Worm (Caenorhabditis elegans) whole organism, late embryonic: ENCODE data around the gene C44B7.5.

Experiments used
- C08G9.2 ChIP-seq: sonication (generic microtip); optimal IDR thresholded peaks from 2 replicates; lab custom pipeline; 2016; ENCODE audit warnings: mild to moderate bottlenecking, missing genetic modification characterization, moderate library complexity, missing compliant biosample characterization
- C38D4.7 ChIP-seq: fragments of 200-800 bp; sonication (Bioruptor generic); optimal IDR thresholded peaks from 2 replicates; lab custom pipeline; 2018; ENCODE audit warnings: mild to moderate bottlenecking, missing genetic modification characterization, moderate library complexity, missing compliant biosample characterization
- Y22D7AL.16 ChIP-seq: sonication (generic microtip); optimal IDR thresholded peaks from 2 replicates; lab custom pipeline; 2016; ENCODE audit warnings: missing genetic modification characterization, missing compliant biosample characterization
- ama-1 ChIP-seq: fragments of 150-350 bp; optimal IDR thresholded peaks from 2 replicates; lab custom pipeline; 2014
- ceh-14 ChIP-seq: sonication (generic microtip); optimal IDR thresholded peaks from 2 replicates; lab custom pipeline; 2016; ENCODE audit warnings: missing genotype, missing genetic modification characterization, missing compliant biosample characterization
- ceh-18 ChIP-seq: sonication (generic microtip); optimal IDR thresholded peaks from 2 replicates; lab custom pipeline; 2016; ENCODE audit warnings: missing genetic modification characterization, missing compliant biosample characterization
- ceh-19 ChIP-seq: fragments of 200-800 bp; sonication (Bioruptor generic); optimal IDR thresholded peaks from 2 replicates; lab custom pipeline; 2018; ENCODE audit warnings: mild to moderate bottlenecking, missing genetic modification characterization, missing compliant biosample characterization
- ceh-2 ChIP-seq: sonication (generic microtip); optimal IDR thresholded peaks from 2 replicates; lab custom pipeline; 2016; ENCODE audit warnings: missing genotype, missing genetic modification characterization, missing compliant biosample characterization
- ceh-22 ChIP-seq: sonication (generic microtip); optimal IDR thresholded peaks from 2 replicates; lab custom pipeline; 2017; ENCODE audit warnings: missing biosample characterization, missing genetic modification characterization
- ceh-24 ChIP-seq: sonication (generic microtip); optimal IDR thresholded peaks from 2 replicates; lab custom pipeline; 2016; ENCODE audit warnings: mild to moderate bottlenecking, missing genetic modification characterization, missing compliant biosample characterization
- ceh-31 ChIP-seq: sonication (generic microtip); optimal IDR thresholded peaks from 2 replicates; lab custom pipeline; 2016; ENCODE audit warnings: missing genetic modification characterization, missing compliant biosample characterization
- ceh-45 ChIP-seq: fragments of 200-800 bp; sonication (Bioruptor generic); IDR thresholded peaks from 2 replicates; pipeline ENCODE4 v1.3.6; 2022; ENCODE audit warnings: missing genetic modification reagents, missing genetic modification characterization, missing compliant biosample characterization
- ceh-48 ChIP-seq: sonication (generic microtip); optimal IDR thresholded peaks from 2 replicates; lab custom pipeline; 2016; ENCODE audit warnings: missing genetic modification characterization, inconsistent platforms, missing compliant biosample characterization
- ceh-6 ChIP-seq: fragments of 200-800 bp; sonication (Bioruptor generic); optimal IDR thresholded peaks from 2 replicates; lab custom pipeline; 2018; ENCODE audit warnings: mild to moderate bottlenecking, missing genetic modification characterization, missing compliant biosample characterization
- ceh-9 ChIP-seq: sonication (generic microtip); optimal IDR thresholded peaks from 2 replicates; lab custom pipeline; 2016; ENCODE audit warnings: mild to moderate bottlenecking, missing genetic modification characterization, inconsistent platforms, missing compliant biosample characterization
- che-1 ChIP-seq: sonication (generic microtip); optimal IDR thresholded peaks from 2 replicates; lab custom pipeline; 2016; ENCODE audit warnings: mild to moderate bottlenecking, missing genetic modification characterization, missing compliant biosample characterization
- dve-1 ChIP-seq: sonication (generic microtip); optimal IDR thresholded peaks from 2 replicates; lab custom pipeline; 2017; ENCODE audit warnings: antibody characterized with exemption, mild to moderate bottlenecking, missing genetic modification characterization, missing compliant biosample characterization
- elt-2 ChIP-seq: sonication (generic microtip); optimal IDR thresholded peaks from 2 replicates; lab custom pipeline; 2016; ENCODE audit warnings: missing genetic modification reagents, missing genetic modification characterization, missing compliant biosample characterization
- ets-4 ChIP-seq: sonication (generic microtip); optimal IDR thresholded peaks from 2 replicates; lab custom pipeline; 2016; ENCODE audit warnings: missing genetic modification characterization, missing compliant biosample characterization
- fkh-10 ChIP-seq: fragments of 150-350 bp; optimal IDR thresholded peaks from 2 replicates; lab custom pipeline; 2014; ENCODE audit warnings: missing biosample characterization, missing genetic modification reagents, missing genetic modification characterization
- gmeb-2 ChIP-seq: sonication (generic microtip); optimal IDR thresholded peaks from 2 replicates; lab custom pipeline; 2016; ENCODE audit warnings: missing genetic modification characterization, inconsistent platforms, missing compliant biosample characterization
- hlh-13 ChIP-seq: fragments of 200-800 bp; sonication (Bioruptor generic); optimal IDR thresholded peaks from 2 replicates; lab custom pipeline; 2018; ENCODE audit warnings: mild to moderate bottlenecking, missing genetic modification characterization, missing compliant biosample characterization
- hlh-15 ChIP-seq: sonication (generic microtip); optimal IDR thresholded peaks from 2 replicates; lab custom pipeline; 2016; ENCODE audit warnings: missing genetic modification characterization, missing compliant biosample characterization
- hlh-6 ChIP-seq: sonication (generic microtip); optimal IDR thresholded peaks from 2 replicates; lab custom pipeline; 2016; ENCODE audit warnings: missing genotype, missing genetic modification characterization, missing compliant biosample characterization
- hlh-8 ChIP-seq: sonication (generic microtip); optimal IDR thresholded peaks from 2 replicates; lab custom pipeline; 2016; ENCODE audit warnings: missing genotype, missing genetic modification characterization, missing compliant biosample characterization
- lim-6 ChIP-seq: sonication (generic microtip); optimal IDR thresholded peaks from 2 replicates; lab custom pipeline; 2016; ENCODE audit warnings: missing genetic modification characterization, missing compliant biosample characterization
- madf-2 ChIP-seq: sonication (generic microtip); optimal IDR thresholded peaks from 2 replicates; lab custom pipeline; 2017; ENCODE audit warnings: missing genetic modification characterization, missing compliant biosample characterization
- nfya-1 ChIP-seq: sonication (generic microtip); optimal IDR thresholded peaks from 2 replicates; lab custom pipeline; 2017; ENCODE audit warnings: missing genetic modification characterization, mild to moderate bottlenecking, missing compliant biosample characterization, antibody characterized with exemption, moderate library complexity
- nhr-232 ChIP-seq: sonication (generic microtip); optimal IDR thresholded peaks from 2 replicates; lab custom pipeline; 2016; ENCODE audit warnings: missing genetic modification characterization, missing compliant biosample characterization
- npax-4 ChIP-seq: sonication (generic microtip); optimal IDR thresholded peaks from 2 replicates; lab custom pipeline; 2016; ENCODE audit warnings: missing genetic modification characterization, missing compliant biosample characterization
- odd-2 ChIP-seq: sonication (generic microtip); optimal IDR thresholded peaks from 2 replicates; lab custom pipeline; 2017; ENCODE audit warnings: antibody characterized with exemption, mild to moderate bottlenecking, missing genetic modification characterization, missing compliant biosample characterization
- pat-9 ChIP-seq: fragments of 200-800 bp; sonication (Bioruptor generic); optimal IDR thresholded peaks from 2 replicates; lab custom pipeline; 2018; ENCODE audit warnings: mild to moderate bottlenecking, missing genetic modification characterization, moderate library complexity, missing compliant biosample characterization
- ref-2 ChIP-seq: sonication (generic microtip); optimal IDR thresholded peaks from 2 replicates; lab custom pipeline; 2016; ENCODE audit warnings: missing genetic modification characterization, missing compliant biosample characterization
- rnt-1 ChIP-seq: sonication (generic microtip); optimal IDR thresholded peaks from 2 replicates; lab custom pipeline; 2016; ENCODE audit warnings: missing genetic modification characterization, missing compliant biosample characterization
- sox-2 ChIP-seq: fragments of 200-800 bp; sonication (Bioruptor generic); IDR thresholded peaks from 2 replicates; pipeline ENCODE4 v1.3.6; 2022; ENCODE audit warnings: missing genetic modification reagents, missing genetic modification characterization, missing compliant biosample characterization
- syd-9 ChIP-seq: sonication (generic microtip); optimal IDR thresholded peaks from 2 replicates; lab custom pipeline; 2016; ENCODE audit warnings: mild to moderate bottlenecking, missing genetic modification characterization, moderate library complexity, missing compliant biosample characterization
- tbx-2 ChIP-seq: sonication (generic microtip); optimal IDR thresholded peaks from 2 replicates; lab custom pipeline; 2016; ENCODE audit warnings: missing genetic modification characterization, missing compliant biosample characterization
- tbx-7 ChIP-seq: sonication (generic microtip); optimal IDR thresholded peaks from 2 replicates; lab custom pipeline; 2016; ENCODE audit warnings: missing genotype, missing genetic modification characterization, missing compliant biosample characterization
- unc-3 ChIP-seq, 2 experiments: fragments of 200-800 bp in 1 of 2; sonication (Bioruptor generic) in 1 of 2; sonication (generic microtip) in 1 of 2; conservative IDR thresholded peaks in 1 of 2; optimal IDR thresholded peaks in 1 of 2; 2 replicates each; pipeline versions ENCODE4 v1.3.6 to Lab custom; 2016 to 2022; ENCODE audit warnings: missing compliant biosample characterization in 2 of 2, missing genetic modification characterization in 2 of 2, missing genetic modification reagents in 1 of 2
- unc-42 ChIP-seq: sonication (generic microtip); optimal IDR thresholded peaks from 2 replicates; lab custom pipeline; 2016; ENCODE audit warnings: missing genotype, missing genetic modification characterization, missing compliant biosample characterization
- unc-55 ChIP-seq: sonication (generic microtip); optimal IDR thresholded peaks from 2 replicates; lab custom pipeline; 2017; ENCODE audit warnings: missing biosample characterization, missing genetic modification reagents, missing genetic modification characterization
- unc-86 ChIP-seq: sonication (generic microtip); optimal IDR thresholded peaks from 2 replicates; lab custom pipeline; 2016; ENCODE audit warnings: missing genetic modification characterization, missing compliant biosample characterization
- ztf-16 ChIP-seq: sonication (generic microtip); optimal IDR thresholded peaks from 2 replicates; lab custom pipeline; 2017; ENCODE audit warnings: missing genetic modification characterization, missing compliant biosample characterization

Gene C44B7.5

DNA sequence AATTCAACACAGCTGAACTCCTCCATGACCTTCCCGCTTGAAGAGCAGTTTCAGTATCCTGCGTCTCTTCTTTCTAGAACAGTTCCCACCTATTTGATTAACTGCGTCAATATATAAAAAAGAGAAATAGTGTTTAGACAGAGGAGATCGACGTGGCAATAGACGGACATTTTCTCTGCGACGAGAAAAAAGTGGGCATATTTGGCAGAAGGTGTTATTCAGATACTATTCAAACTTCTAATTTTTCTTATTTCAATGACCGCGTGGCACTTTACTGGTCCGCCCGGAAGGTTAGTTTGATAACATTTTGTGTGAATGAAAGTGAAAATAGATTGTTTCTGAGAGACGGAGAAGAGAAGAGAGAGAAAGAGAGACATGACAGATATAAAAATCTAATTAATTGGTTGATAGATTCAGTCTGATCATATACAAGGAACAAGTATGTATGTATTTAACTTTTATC is 24.4 kb downstream of the C44B7.5 start, which contains the start of gene tbc-6:
Gene tbc-6, plus strand, starts transcription at position 208 of the 463 bp plus-strand sequence.
- TF ChIP-seq ceh-48 (tag; lab: Kevin White, UChicago) (no peak), ceh-19 (GFP tag; lab: Kevin White, UChicago) (no peak), fkh-10 (no peak), ceh-2 (no peak), C08G9.2 (tag; lab: Kevin White, UChicago) (no peak), unc-86 (no peak), ceh-45 (GFP tag; lab: Robert Waterston, UW) (no peak), hlh-6 (tag; lab: Kevin White, UChicago) (no peak), hlh-15 (no peak), unc-3 (GFP tag; conservative IDR thresholded peaks at IDR 0.05; lab: Robert Waterston, UW) (no peak), unc-3 (tag; optimal IDR thresholded peaks at IDR 0.05; lab: Kevin White, UChicago) (no peak), Y22D7AL.16 (tag; lab: Kevin White, UChicago) (no peak), ceh-24 (tag; lab: Kevin White, UChicago) (no peak), tbx-7 (no peak), hlh-13 (GFP tag; lab: Kevin White, UChicago) (no peak), nhr-232 (tag; lab: Kevin White, UChicago) (no peak), npax-4 (tag; lab: Kevin White, UChicago) (no peak), gmeb-2 (tag; lab: Kevin White, UChicago) (no peak), dve-1 (tag; lab: Kevin White, UChicago) (no peak), elt-2 (no peak), ceh-18 (tag; lab: Kevin White, UChicago) (no peak), unc-42 (peak; percentile 40), hlh-8 (no peak), unc-55 (GFP tag; lab: Kevin White, UChicago) (peak; percentile 8), odd-2 (tag; lab: Kevin White, UChicago) (peak; percentile 5), syd-9 (tag; lab: Kevin White, UChicago) (no peak), che-1 (tag; lab: Kevin White, UChicago) (no peak), tbx-2 (tag; lab: Kevin White, UChicago) (no peak), sox-2 (GFP tag; lab: Robert Waterston, UW) (no peak), ceh-31 (tag; lab: Kevin White, UChicago) (no peak), ztf-16 (tag; lab: Kevin White, UChicago) (no peak), ceh-22 (tag; lab: Kevin White, UChicago) (no peak), C38D4.7 (GFP tag; lab: Kevin White, UChicago) (no peak), ama-1 (lab: Kevin White, UChicago) (peak; percentile 78), nfya-1 (tag; lab: Kevin White, UChicago) (peak; percentile 2), ref-2 (no peak), ceh-14 (tag; lab: Kevin White, UChicago) (no peak)

DNA sequence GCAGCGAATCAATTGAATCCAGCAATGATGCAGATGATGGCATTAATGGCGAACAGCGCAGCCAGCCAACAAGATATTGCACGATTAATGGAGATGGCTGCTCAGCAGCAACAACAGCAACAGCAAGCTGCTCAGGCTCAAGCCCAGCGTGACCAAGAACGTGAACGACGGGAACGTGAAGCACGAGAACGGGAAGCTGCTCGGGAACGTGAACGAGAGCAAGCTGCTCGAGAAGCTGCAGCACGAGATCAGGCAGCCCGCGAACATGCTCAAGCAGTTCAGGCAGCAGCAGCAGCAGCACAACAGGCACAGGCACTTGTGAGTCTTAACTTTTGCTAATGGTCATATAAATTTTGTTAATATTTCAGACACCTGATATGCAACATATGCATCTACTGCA is 25.7 kb downstream of the C44B7.5 start:
- TF ChIP-seq tbx-2 (tag; lab: Kevin White, UChicago) (peak; percentile 29), hlh-6 (tag; lab: Kevin White, UChicago) (no peak), unc-42 (peak; percentile 5), ceh-48 (tag; lab: Kevin White, UChicago) (no peak), ref-2 (peak; percentile 15), ceh-6 (GFP tag; lab: Kevin White, UChicago) (peak; percentile 50)

DNA sequence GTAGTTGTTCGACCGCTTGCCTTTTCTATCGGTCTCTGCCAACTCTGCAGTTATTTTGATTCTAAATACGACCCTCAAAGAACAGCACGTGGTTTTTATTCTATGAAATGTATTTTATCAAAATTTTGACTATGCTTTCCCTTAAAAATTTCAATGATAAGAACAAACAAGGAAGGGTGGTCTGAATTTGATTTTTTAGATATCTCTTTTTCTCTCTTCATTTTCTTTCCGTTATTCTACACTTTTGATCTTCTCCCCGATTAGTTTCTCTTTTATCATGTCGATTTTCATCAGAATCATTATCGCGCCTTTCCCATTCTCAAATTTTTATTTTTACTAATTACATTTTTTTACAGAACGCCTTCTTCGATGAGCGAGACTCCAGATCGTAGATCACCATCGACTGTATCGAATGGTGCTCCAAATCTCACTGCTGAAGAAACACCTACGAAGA is 27.4 kb downstream of the C44B7.5 start:
- TF ChIP-seq unc-86 (no peak), rnt-1 (tag; lab: Kevin White, UChicago) (no peak), lim-6 (no peak), pat-9 (tag; lab: Kevin White, UChicago) (no peak), ceh-24 (tag; lab: Kevin White, UChicago) (no peak), ceh-9 (no peak), ets-4 (tag; lab: Kevin White, UChicago) (no peak), madf-2 (no peak)
